Worm (Caenorhabditis elegans): ENCODE measurements around the gene C18A3.7.

Gene C18A3.7

DNA sequence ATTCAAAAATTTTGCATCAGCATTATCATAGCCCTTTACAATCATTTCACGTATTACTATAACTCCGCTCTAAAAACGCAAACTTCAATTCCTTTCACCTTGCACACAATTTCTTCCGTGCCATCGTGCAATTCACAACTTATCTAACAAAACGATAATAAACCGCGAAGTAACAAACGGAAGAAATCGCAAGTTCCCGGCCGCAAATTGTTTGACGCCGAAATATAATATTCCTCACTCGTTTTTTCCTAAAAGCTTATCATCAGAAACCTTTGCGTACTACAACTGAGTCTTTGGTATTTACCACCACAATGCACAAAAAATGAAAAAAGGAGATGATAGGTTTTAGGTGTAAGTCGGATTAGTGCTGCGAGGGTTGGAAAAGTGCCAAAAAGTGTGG is 17.1 kb upstream of the C18A3.7 start:
- TF ChIP-seq hlh-11 (tag; optimal IDR thresholded peaks at IDR 0.05) (peak; percentile 30), dmd-6 (GFP tag; IDR thresholded peaks at IDR 0.05) (peak; percentile 21; the same call in 1 of the 2 replicates), daf-16 (GFP tag; optimal IDR thresholded peaks at IDR 0.05) (no peak), daf-16 (tag; optimal IDR thresholded peaks at IDR 0.05) (peak; percentile 27), fos-1 (tag; optimal IDR thresholded peaks at IDR 0.05) (no peak), snpc-4 (tag; optimal IDR thresholded peaks at IDR 0.05) (no peak), ctbp-1 (GFP tag; IDR thresholded peaks at IDR 0.05) (no peak), skn-1 (tag; optimal IDR thresholded peaks at IDR 0.05) (no peak), nhr-28 (tag; optimal IDR thresholded peaks at IDR 0.05) (peak; percentile 72), lsy-2 (tag; optimal IDR thresholded peaks at IDR 0.05) (no peak), nhr-77 (tag; optimal IDR thresholded peaks at IDR 0.05) (no peak), zip-2 (tag; optimal IDR thresholded peaks at IDR 0.05) (no peak), pqm-1 (tag; optimal IDR thresholded peaks at IDR 0.05) (peak; percentile 73)

- 0 out of 2 replicates have a peak, but pooled peaks have one; percentile 17 for TF ChIP-seq dmd-6 (GFP tag; IDR thresholded peaks at IDR 0.05)
- TF ChIP-seq lin-15B (tag; optimal IDR thresholded peaks at IDR 0.05) = no peak
These were observed 14.8 kb upstream of the C18A3.7 start, which contains the start of gene F10C1.9 for ce11 chrII:5745088-5745487. Gene F10C1.9, minus strand, starts transcription at chrII:5745284.

- TF ChIP-seq pqm-1 (tag; optimal IDR thresholded peaks at IDR 0.05) (peak; percentile 52), aha-1 (tag) (no peak), F26F4.8 (GFP tag; conservative IDR thresholded peaks at IDR 0.05) (no peak), Y75B8A.6 (GFP tag; IDR thresholded peaks at IDR 0.05) (no peak), spr-1 (tag; optimal IDR thresholded peaks at IDR 0.05) (no peak), dve-1 (tag; optimal IDR thresholded peaks at IDR 0.05; ENCODE audit: insufficient read depth) (peak; percentile 59), dmd-9 (GFP tag; IDR thresholded peaks at IDR 0.05) (no peak), lin-13 (GFP tag; optimal IDR thresholded peaks at IDR 0.05) (no peak), dmd-6 (GFP tag; IDR thresholded peaks at IDR 0.05) (peak; percentile 55), snpc-4 (tag; optimal IDR thresholded peaks at IDR 0.05) (no peak)
These were observed 14.1 kb upstream of the C18A3.7 start for ce11 chrII:5744342-5744741.

DNA sequence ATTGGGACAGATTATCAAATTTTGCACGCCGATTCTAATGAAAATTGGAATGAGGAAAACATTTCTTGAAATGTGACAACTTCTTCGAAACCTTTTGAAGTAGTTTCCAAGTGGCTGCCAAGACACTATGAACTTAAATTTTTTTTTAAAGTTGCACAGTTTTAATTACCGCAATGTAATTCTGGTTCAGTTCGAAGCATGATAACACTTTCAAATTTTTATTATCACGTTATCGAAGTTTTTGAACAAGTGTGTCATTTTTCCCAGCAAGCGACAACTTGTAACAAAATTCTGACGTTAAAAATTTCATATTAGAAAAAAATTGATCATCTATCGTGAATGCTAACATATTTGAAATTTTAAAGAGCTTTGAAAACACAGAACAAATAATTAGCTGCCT is 12.5 kb upstream of the C18A3.7 start:
- no peak for TF ChIP-seq daf-12 (tag; optimal IDR thresholded peaks at IDR 0.05)
- 0 out of 2 replicates have a peak, but pooled peaks have one; percentile 9 for TF ChIP-seq dmd-6 (GFP tag; IDR thresholded peaks at IDR 0.05)
- TF ChIP-seq pqm-1 (tag; optimal IDR thresholded peaks at IDR 0.05) = peak; percentile 71
- no peak for TF ChIP-seq F37D6.2 (tag; optimal IDR thresholded peaks at IDR 0.05)
- TF ChIP-seq dpl-1 (GFP tag; optimal IDR thresholded peaks at IDR 0.05) = no peak
- TF ChIP-seq zag-1 (tag; optimal IDR thresholded peaks at IDR 0.05) = no peak
- no peak for TF ChIP-seq hmg-1.1 (GFP tag; IDR thresholded peaks at IDR 0.05)

- TF ChIP-seq spr-1 (tag; optimal IDR thresholded peaks at IDR 0.05) (no peak), nhr-48 (tag; optimal IDR thresholded peaks at IDR 0.05) (no peak), daf-12 (tag; optimal IDR thresholded peaks at IDR 0.05) (no peak), lin-13 (GFP tag; optimal IDR thresholded peaks at IDR 0.05) (no peak), nhr-111 (GFP tag; optimal IDR thresholded peaks at IDR 0.05) (no peak), mdl-1 (tag; optimal IDR thresholded peaks at IDR 0.05) (no peak), madf-9 (GFP tag; conservative IDR thresholded peaks at IDR 0.05) (no peak), zip-2 (tag; optimal IDR thresholded peaks at IDR 0.05) (no peak), daf-19 (GFP tag; conservative IDR thresholded peaks at IDR 0.05) (no peak), lin-39 (tag; optimal IDR thresholded peaks at IDR 0.05) (no peak), unc-130 (GFP tag; optimal IDR thresholded peaks at IDR 0.05) (no peak), fos-1 (tag; optimal IDR thresholded peaks at IDR 0.05) (no peak), ztf-7 (tag; optimal IDR thresholded peaks at IDR 0.05) (no peak), egl-43 (GFP tag; IDR thresholded peaks at IDR 0.05) (no peak), R02D3.7 (tag; optimal IDR thresholded peaks at IDR 0.05) (no peak), hmg-1.1 (GFP tag; IDR thresholded peaks at IDR 0.05) (no peak), fkh-10 (GFP tag; optimal IDR thresholded peaks at IDR 0.05) (no peak), unc-39 (tag; optimal IDR thresholded peaks at IDR 0.05) (no peak), lir-3 (tag; optimal IDR thresholded peaks at IDR 0.05) (no peak)
These were observed 8.6 kb upstream of the C18A3.7 start, which contains the start of gene hlh-14 for ce11 chrII:5738795-5739194. Gene hlh-14, minus strand, starts transcription at chrII:5738895.
